Fruit fly (Drosophila melanogaster) whole organism, embryonic: ENCODE data around the gene CG12256.

Experiments
- ATbp ChIP-seq: fragments of 200-800 bp; sonication (Bioruptor generic); optimal IDR thresholded peaks from 2 replicates; lab custom pipeline; 2017; ENCODE audit warnings: missing biosample characterization, mild to moderate bottlenecking, missing genetic modification characterization, missing genetic modification reagents
- BEAF-32 ChIP-seq: fragments of 200-800 bp; sonication (Bioruptor generic); optimal IDR thresholded peaks from 3 replicates; lab custom pipeline; 2017; ENCODE audit warnings: missing biosample characterization, missing genetic modification characterization, mild to moderate bottlenecking, moderate library complexity, missing genetic modification reagents
- Bteb2 ChIP-seq: fragments of 200-800 bp; sonication (Bioruptor generic); optimal IDR thresholded peaks from 2 replicates; lab custom pipeline; 2016; ENCODE audit warnings: missing biosample characterization, missing genetic modification characterization
- CG10209 ChIP-seq: fragments of 200-800 bp; sonication (Bioruptor generic); optimal IDR thresholded peaks from 3 replicates; lab custom pipeline; 2017; ENCODE audit warnings: missing biosample characterization, mild to moderate bottlenecking, missing genetic modification characterization, missing genetic modification reagents
- CG10321 ChIP-seq: fragments of 200-800 bp; sonication (Bioruptor generic); IDR thresholded peaks from 2 replicates; pipeline ENCODE4 v1.3.6; 2022; ENCODE audit warnings: missing biosample characterization, missing genetic modification characterization
- CG11085 ChIP-seq: fragments of 200-800 bp; sonication (Bioruptor generic); IDR thresholded peaks from 2 replicates; pipeline ENCODE4 v1.3.6; 2022; ENCODE audit warnings: missing biosample characterization, missing genetic modification characterization
- CG11247 ChIP-seq: fragments of 200-800 bp; sonication (Bioruptor generic); IDR thresholded peaks from 2 replicates; pipeline ENCODE4 v1.3.6; 2022; ENCODE audit warnings: missing biosample characterization, missing genetic modification characterization
- CG11695 ChIP-seq: fragments of 200-800 bp; sonication (Bioruptor generic); IDR thresholded peaks from 3 replicates; pipeline ENCODE4 v1.3.6; 2022; ENCODE audit warnings: missing biosample characterization, missing genetic modification characterization
- CG12104 ChIP-seq: fragments of 200-800 bp; sonication (Bioruptor generic); optimal IDR thresholded peaks from 3 replicates; lab custom pipeline; 2016; ENCODE audit warnings: missing biosample characterization, missing genetic modification characterization
- CG12236 ChIP-seq: fragments of 200-800 bp; sonication (Bioruptor generic); optimal IDR thresholded peaks from 2 replicates; lab custom pipeline; 2016; ENCODE audit warnings: missing biosample characterization, missing genetic modification characterization
- CG13296 ChIP-seq: fragments of 200-800 bp; sonication (Bioruptor generic); optimal IDR thresholded peaks from 3 replicates; lab custom pipeline; 2018; ENCODE audit warnings: missing biosample characterization, mild to moderate bottlenecking, missing genetic modification characterization
- CG14667 ChIP-seq: fragments of 200-800 bp; sonication (Bioruptor generic); IDR thresholded peaks from 2 replicates; pipeline ENCODE4 v1.3.6; 2022; ENCODE audit warnings: missing biosample characterization, missing genetic modification characterization
- CG16815 ChIP-seq: fragments of 200-800 bp; sonication (Bioruptor generic); optimal IDR thresholded peaks from 3 replicates; lab custom pipeline; 2017; ENCODE audit warnings: missing biosample characterization, mild to moderate bottlenecking, missing genetic modification characterization
- CG17359 ChIP-seq: fragments of 200-800 bp; sonication (Bioruptor generic); optimal IDR thresholded peaks from 3 replicates; lab custom pipeline; 2018; ENCODE audit warnings: missing biosample characterization, mild to moderate bottlenecking, missing genetic modification characterization, moderate library complexity
- CG17385 ChIP-seq: fragments of 200-800 bp; sonication (Bioruptor generic); optimal IDR thresholded peaks from 3 replicates; lab custom pipeline; 2018; ENCODE audit warnings: missing biosample characterization, mild to moderate bottlenecking, missing genetic modification characterization
- CG1832 ChIP-seq: fragments of 200-800 bp; sonication (Bioruptor generic); optimal IDR thresholded peaks from 2 replicates; lab custom pipeline; 2017; ENCODE audit warnings: missing biosample characterization, mild to moderate bottlenecking, missing genetic modification characterization, inconsistent platforms
- CG2199 ChIP-seq: fragments of 200-800 bp; sonication (Bioruptor generic); IDR thresholded peaks from 3 replicates; pipeline ENCODE4 v1.3.6; 2022; ENCODE audit warnings: missing biosample characterization, missing genetic modification characterization
- CG3163 ChIP-seq: fragments of 200-800 bp; sonication (Bioruptor generic); optimal IDR thresholded peaks from 3 replicates; lab custom pipeline; 2016; ENCODE audit warnings: missing biosample characterization, missing genetic modification characterization
- CG42726 ChIP-seq: fragments of 200-800 bp; sonication (Bioruptor generic); IDR thresholded peaks from 2 replicates; pipeline ENCODE4 v1.3.6; 2022; ENCODE audit warnings: missing biosample characterization, missing genetic modification characterization; ENCODE audit not compliant: partially characterized antibody
- CG5953 ChIP-seq: fragments of 200-800 bp; sonication (Bioruptor generic); IDR thresholded peaks from 2 replicates; pipeline ENCODE4 v1.3.6; 2022; ENCODE audit warnings: missing biosample characterization, missing genetic modification characterization
- CG6791 ChIP-seq: fragments of 200-800 bp; sonication (Bioruptor generic); IDR thresholded peaks from 3 replicates; pipeline ENCODE4 v1.3.6; 2022; ENCODE audit warnings: missing biosample characterization, missing genetic modification characterization; ENCODE audit not compliant: partially characterized antibody
- Dip2 ChIP-seq: fragments of 200-800 bp; sonication (Bioruptor generic); IDR thresholded peaks from 2 replicates; pipeline ENCODE4 v1.3.6; 2022; ENCODE audit warnings: missing biosample characterization, missing genetic modification characterization
- Lpt ChIP-seq: fragments of >200 bp; optimal IDR thresholded peaks from 2 replicates; lab custom pipeline; 2018; ENCODE audit warnings: missing biosample characterization, missing genetic modification characterization
- MBD-R2 ChIP-seq: fragments of 200-800 bp; sonication (Bioruptor generic); IDR thresholded peaks from 2 replicates; pipeline ENCODE4 v1.3.6; 2022; ENCODE audit warnings: missing biosample characterization, missing genetic modification characterization
- MESR4 ChIP-seq: fragments of 200-800 bp; sonication (Bioruptor generic); optimal IDR thresholded peaks from 2 replicates; lab custom pipeline; 2018; ENCODE audit warnings: missing biosample characterization, mild to moderate bottlenecking, missing genetic modification characterization, moderate library complexity
- Neu2 ChIP-seq: fragments of 200-800 bp; sonication (Bioruptor generic); optimal IDR thresholded peaks from 3 replicates; lab custom pipeline; 2016; ENCODE audit warnings: missing biosample characterization, missing genetic modification characterization, borderline replicate concordance
- Opbp ChIP-seq: fragments of 200-800 bp; sonication (Bioruptor generic); IDR thresholded peaks from 3 replicates; pipeline ENCODE4 v1.3.6; 2022; ENCODE audit warnings: missing biosample characterization, missing genetic modification characterization; ENCODE audit not compliant: partially characterized antibody
- Ptx1 ChIP-seq: fragments of 200-800 bp; sonication (Bioruptor generic); IDR thresholded peaks from 2 replicates; pipeline ENCODE4 v1.3.6; 2022; ENCODE audit warnings: missing biosample characterization, missing genetic modification characterization
- Sox102F ChIP-seq: fragments of 200-800 bp; sonication (Bioruptor generic); optimal IDR thresholded peaks from 2 replicates; lab custom pipeline; 2018; ENCODE audit warnings: missing biosample characterization, mild to moderate bottlenecking, missing genetic modification characterization, moderate library complexity
- Xbp1 ChIP-seq: fragments of 200-800 bp; sonication (Bioruptor generic); optimal IDR thresholded peaks from 3 replicates; lab custom pipeline; 2016; ENCODE audit warnings: missing biosample characterization, mild to moderate bottlenecking, missing genetic modification characterization
- YL-1 ChIP-seq: fragments of 200-800 bp; sonication (Bioruptor generic); optimal IDR thresholded peaks from 3 replicates; lab custom pipeline; 2017; ENCODE audit warnings: missing biosample characterization, mild to moderate bottlenecking, missing genetic modification characterization
- ab ChIP-seq: fragments of 200-800 bp; sonication (Bioruptor generic); optimal IDR thresholded peaks from 2 replicates; lab custom pipeline; 2016; ENCODE audit warnings: missing biosample characterization, missing genetic modification characterization
- al ChIP-seq: fragments of 200-800 bp; sonication (Bioruptor generic); IDR thresholded peaks from 2 replicates; pipeline ENCODE4 v1.3.6; 2022; ENCODE audit warnings: missing biosample characterization, missing genetic modification characterization
- az2 ChIP-seq: fragments of 200-800 bp; sonication (Bioruptor generic); optimal IDR thresholded peaks from 3 replicates; lab custom pipeline; 2016; ENCODE audit warnings: missing biosample characterization, missing genetic modification characterization
- cg ChIP-seq: fragments of 200-800 bp; sonication (Bioruptor generic); optimal IDR thresholded peaks from 3 replicates; lab custom pipeline; 2019; ENCODE audit warnings: missing biosample characterization, mild to moderate bottlenecking, missing genetic modification characterization, moderate library complexity
- chinmo ChIP-seq: fragments of 200-800 bp; sonication (Bioruptor generic); IDR thresholded peaks from 4 replicates; pipeline ENCODE4 v1.3.6; 2022; ENCODE audit warnings: missing biosample characterization, missing genetic modification characterization; ENCODE audit not compliant: partially characterized antibody
- dmrt11E ChIP-seq: fragments of 200-800 bp; sonication (Bioruptor generic); optimal IDR thresholded peaks from 3 replicates; lab custom pipeline; 2018; ENCODE audit warnings: missing biosample characterization, mild to moderate bottlenecking, missing genetic modification characterization, moderate library complexity
- ems ChIP-seq: fragments of 200-800 bp; sonication (Bioruptor generic); optimal IDR thresholded peaks from 3 replicates; lab custom pipeline; 2016; ENCODE audit warnings: missing biosample characterization, missing genetic modification characterization
- hbn ChIP-seq: fragments of 200-800 bp; sonication (Bioruptor generic); IDR thresholded peaks from 2 replicates; pipeline ENCODE4 v1.3.6; 2022; ENCODE audit warnings: missing biosample characterization, missing genetic modification characterization; ENCODE audit not compliant: partially characterized antibody
- insv ChIP-seq, 2 experiments: fragments of 200-800 bp; sonication (Bioruptor generic); optimal IDR thresholded peaks; 3 replicates each; lab custom pipeline; 2016 to 2018; ENCODE audit warnings: missing biosample characterization in 2 of 2, missing genetic modification characterization in 2 of 2
- jing ChIP-seq: fragments of 200-800 bp; sonication (Bioruptor generic); optimal IDR thresholded peaks from 2 replicates; lab custom pipeline; 2018; ENCODE audit warnings: missing biosample characterization, mild to moderate bottlenecking, missing genetic modification characterization
- otp ChIP-seq: fragments of 200-800 bp; sonication (Bioruptor generic); IDR thresholded peaks from 3 replicates; pipeline ENCODE4, ENCODE4 v1.3.6; 2022; ENCODE audit warnings: missing biosample characterization, missing genetic modification characterization
- pb ChIP-seq: fragments of 200-800 bp; sonication (Bioruptor generic); optimal IDR thresholded peaks from 3 replicates; lab custom pipeline; 2016; ENCODE audit warnings: missing biosample characterization, missing genetic modification characterization
- pzg ChIP-seq: fragments of 200-800 bp; sonication (Bioruptor generic); optimal IDR thresholded peaks from 3 replicates; lab custom pipeline; 2018; ENCODE audit warnings: missing biosample characterization, mild to moderate bottlenecking, missing genetic modification characterization, moderate library complexity
- sc ChIP-seq, 3 experiments: fragments of >200 bp in 2 of 3; fragments of 200-800 bp in 1 of 3; sonication (Bioruptor generic) in 1 of 3; optimal IDR thresholded peaks; 2 replicates in 2 of 3; 3 replicates in 1 of 3; lab custom pipeline; 2017; ENCODE audit warnings: mild to moderate bottlenecking in 1 of 3, missing biosample characterization in 1 of 3, missing genetic modification characterization in 1 of 3, missing genetic modification reagents in 1 of 3
- sens-2 ChIP-seq: fragments of 200-800 bp; sonication (Bioruptor generic); IDR thresholded peaks from 2 replicates; pipeline ENCODE4 v1.3.6; 2022; ENCODE audit warnings: missing biosample characterization, missing genetic modification characterization
- tin ChIP-seq: fragments of 200-800 bp; sonication (Bioruptor generic); optimal IDR thresholded peaks from 3 replicates; lab custom pipeline; 2016; ENCODE audit warnings: missing biosample characterization, missing genetic modification characterization
- tx ChIP-seq: fragments of 200-800 bp; sonication (Bioruptor generic); optimal IDR thresholded peaks from 2 replicates; lab custom pipeline; 2016; ENCODE audit warnings: missing biosample characterization, missing genetic modification characterization
- zen ChIP-seq: fragments of 200-800 bp; sonication (Bioruptor generic); optimal IDR thresholded peaks from 3 replicates; lab custom pipeline; 2018; ENCODE audit warnings: missing biosample characterization, mild to moderate bottlenecking, missing genetic modification characterization, moderate library complexity

The CG12256 gene

DNA sequence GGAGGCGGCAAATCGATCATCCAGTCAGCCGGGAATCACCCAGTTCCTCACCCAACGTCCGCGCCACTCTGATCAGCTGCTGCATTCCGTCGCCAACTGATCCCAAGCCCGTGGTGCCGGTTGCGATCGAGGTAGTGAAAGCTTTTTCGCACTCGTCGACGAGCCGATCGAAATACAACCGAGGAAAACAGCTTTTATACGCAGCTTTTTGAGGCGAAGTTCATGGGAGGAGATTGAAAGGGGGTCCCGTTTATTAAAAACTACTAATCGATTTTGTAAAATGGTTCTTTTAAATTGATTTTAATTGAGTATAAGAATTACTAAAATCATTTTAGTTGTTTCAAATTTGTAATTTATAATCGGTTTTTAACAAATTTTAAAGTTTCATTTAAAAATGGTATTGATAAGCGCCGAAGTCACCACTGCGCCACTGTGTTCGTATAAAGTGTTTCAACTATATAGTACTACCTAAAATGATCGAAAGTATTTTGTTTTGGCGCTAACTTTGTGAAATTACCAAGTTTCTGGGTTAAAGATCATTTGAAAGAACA, 4.7 kb downstream of the CG12256 start, which contains the start of gene CG4860 (continued):
- TF ChIP-seq otp (GFP tag; lab: Robert Waterston, UW), result peak; percentile 73
- peak; percentile 46 for TF ChIP-seq jing (GFP tag; lab: Kevin White, UChicago)
- peak; percentile 16 for TF ChIP-seq YL-1 (GFP tag; lab: Kevin White, UChicago)
- TF ChIP-seq cg (GFP tag; lab: Kevin White, UChicago), result no peak
- peak; percentile 80 for TF ChIP-seq CG14667 (GFP tag; lab: Robert Waterston, UW)
- TF ChIP-seq CG11695 (GFP tag; lab: Robert Waterston, UW), result peak; percentile 92
- peak; percentile 73 for TF ChIP-seq ab (GFP tag; lab: Kevin White, UChicago)
- TF ChIP-seq tx (GFP tag; lab: Kevin White, UChicago), result peak; percentile 85
- peak; percentile 80 for TF ChIP-seq CG5953
- TF ChIP-seq MBD-R2 (GFP tag; lab: Robert Waterston, UW), result peak; percentile 69; the same call in 1 of the 2 replicates
- TF ChIP-seq ATbp (GFP tag; lab: Kevin White, UChicago), result peak; percentile 82
- TF ChIP-seq CG2199, result 0 out of 3 replicates have a peak, but pooled peaks have one; percentile 53
- TF ChIP-seq chinmo (GFP tag; lab: Robert Waterston, UW), result no peak
- TF ChIP-seq CG11247 (GFP tag; lab: Robert Waterston, UW), result peak; percentile 88
- TF ChIP-seq CG16815 (GFP tag; lab: Kevin White, UChicago), result peak; percentile 64
- TF ChIP-seq Ptx1 (GFP tag; lab: Robert Waterston, UW), result peak; percentile 91
- TF ChIP-seq Xbp1 (GFP tag; lab: Kevin White, UChicago), result peak; percentile 92
- TF ChIP-seq CG12236 (GFP tag; lab: Kevin White, UChicago), result peak; percentile 65
- TF ChIP-seq CG17385 (GFP tag; lab: Kevin White, UChicago), result peak; percentile 80
- TF ChIP-seq al (GFP tag; lab: Robert Waterston, UW), result peak; percentile 89
- TF ChIP-seq sens-2 (GFP tag; lab: Robert Waterston, UW), result peak; percentile 62; the same call in 1 of the 2 replicates
- peak in 1 of 2 experiments; percentile 11 for TF ChIP-seq insv (GFP tag; optimal IDR thresholded peaks at IDR 0.05; lab: Kevin White, UChicago)
- TF ChIP-seq CG13296, result peak; percentile 84
- TF ChIP-seq sc (optimal IDR thresholded peaks at IDR 0.05; lab: Kevin White, UChicago), result no peak
- TF ChIP-seq sc (GFP tag; optimal IDR thresholded peaks at IDR 0.05; lab: Kevin White, UChicago), result peak; percentile 33
- peak; percentile 19 for TF ChIP-seq MESR4 (GFP tag; lab: Kevin White, UChicago)
- no peak for TF ChIP-seq CG1832 (GFP tag; lab: Kevin White, UChicago)
- peak; percentile 5 for TF ChIP-seq pzg
- no peak for TF ChIP-seq dmrt11E (tag; lab: Kevin White, UChicago)
- TF ChIP-seq zen, result peak; percentile 26
- TF ChIP-seq tin, result peak; percentile 81
- peak; percentile 45 for TF ChIP-seq CG3163 (GFP tag; lab: Kevin White, UChicago)
- TF ChIP-seq BEAF-32, result peak; percentile 0
- TF ChIP-seq CG10321 (GFP tag; lab: Robert Waterston, UW), result peak; percentile 60
- peak; percentile 66 for TF ChIP-seq CG12104
- no peak for TF ChIP-seq Opbp (GFP tag; lab: Robert Waterston, UW)
- no peak for TF ChIP-seq Lpt (GFP tag; lab: Kevin White, UChicago)
- peak; percentile 85 for TF ChIP-seq CG10209 (GFP tag; lab: Kevin White, UChicago)
- peak; percentile 72 for TF ChIP-seq CG11085 (GFP tag; lab: Robert Waterston, UW)
- TF ChIP-seq Sox102F (GFP tag; lab: Kevin White, UChicago), result peak; percentile 92
- no peak for TF ChIP-seq Neu2 (GFP tag; lab: Kevin White, UChicago)
- TF ChIP-seq az2 (GFP tag; lab: Kevin White, UChicago), result peak; percentile 91
- peak; percentile 85 for TF ChIP-seq ems
- TF ChIP-seq hbn (GFP tag; lab: Robert Waterston, UW), result no peak
- TF ChIP-seq CG42726 (GFP tag; lab: Robert Waterston, UW), result no peak
- TF ChIP-seq Dip2 (GFP tag; lab: Robert Waterston, UW), result no peak
- TF ChIP-seq Bteb2 (GFP tag; lab: Kevin White, UChicago), result peak; percentile 86
- no peak for TF ChIP-seq CG6791 (GFP tag; lab: Robert Waterston, UW)
- peak; percentile 54 for TF ChIP-seq pb
- TF ChIP-seq CG17359 (tag; lab: Kevin White, UChicago), result peak; percentile 83
